Worm (Caenorhabditis elegans) whole organism, midembryonic: ENCODE measurements around the gene C17H11.2.

Source experiments
- T22C8.4 ChIP-seq: fragments of 200-800 bp; sonication (Bioruptor generic); IDR thresholded peaks from 2 replicates; pipeline ENCODE4 v1.3.6; 2022; ENCODE audit warnings: missing genetic modification characterization, missing compliant biosample characterization
- cog-1 ChIP-seq: sonication (generic microtip); optimal IDR thresholded peaks from 2 replicates; lab custom pipeline; 2016; ENCODE audit warnings: missing genetic modification characterization, missing compliant biosample characterization
- flt-1 ChIP-seq: fragments of 200-800 bp; sonication (Bioruptor generic); IDR thresholded peaks from 2 replicates; pipeline ENCODE4 v1.3.6; 2022; ENCODE audit warnings: missing genetic modification characterization, missing compliant biosample characterization
- klf-2 ChIP-seq: fragments of 200-800 bp; sonication (Bioruptor generic); conservative IDR thresholded peaks from 2 replicates; pipeline ENCODE4 v1.3.6; 2022; ENCODE audit warnings: missing genetic modification reagents, missing genetic modification characterization, missing compliant biosample characterization
- med-1 ChIP-seq: sonication (generic microtip); optimal IDR thresholded peaks from 2 replicates; lab custom pipeline; 2017; ENCODE audit warnings: missing genetic modification characterization, mild to moderate bottlenecking, missing compliant biosample characterization, antibody characterized with exemption, missing genetic modification reagents; ENCODE audit not compliant: insufficient read depth
- ref-1 ChIP-seq: fragments of 200-800 bp; sonication (Bioruptor generic); conservative IDR thresholded peaks from 2 replicates; pipeline ENCODE4 v1.3.6; 2022; ENCODE audit warnings: missing genetic modification reagents, missing genetic modification characterization, missing compliant biosample characterization
- tab-1 ChIP-seq: fragments of 200-800 bp; sonication (Bioruptor generic); IDR thresholded peaks from 2 replicates; pipeline ENCODE4 v1.3.6; 2022; ENCODE audit warnings: missing genetic modification characterization, missing compliant biosample characterization
- ztf-23 ChIP-seq: fragments of 200-800 bp; sonication (Bioruptor generic); IDR thresholded peaks from 2 replicates; pipeline ENCODE4 v1.3.6; 2022; ENCODE audit warnings: missing genetic modification reagents, missing genetic modification characterization, missing compliant biosample characterization
- ztf-29 ChIP-seq: fragments of 200-800 bp; sonication (Bioruptor generic); IDR thresholded peaks from 2 replicates; pipeline ENCODE4 v1.3.6; 2022; ENCODE audit warnings: missing genetic modification reagents, missing genetic modification characterization, missing compliant biosample characterization

The C17H11.2 gene

DNA sequence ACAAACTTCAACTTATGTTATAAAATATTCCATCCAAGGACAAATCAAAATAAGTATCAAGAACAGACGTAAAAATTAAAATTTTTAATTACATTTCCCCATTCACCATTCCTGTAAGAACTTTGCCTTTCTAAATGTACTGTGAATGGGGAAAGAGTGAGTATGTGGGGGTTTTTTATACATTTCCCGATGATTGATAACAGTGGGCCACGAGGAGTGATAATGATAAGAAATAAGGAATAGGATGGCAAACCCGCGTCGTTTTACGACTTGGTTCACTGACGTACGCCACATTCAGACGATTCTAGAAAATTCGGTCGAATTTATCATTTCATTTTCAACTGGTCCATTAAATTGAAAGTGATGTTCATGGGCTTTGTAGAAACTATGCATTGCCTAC is 41.3 kb downstream of the C17H11.2 start, which contains the start of gene cdd-1:
Gene cdd-1 (minus strand): TSS at position 151 of the 400 bp plus-strand sequence.
- TF ChIP-seq T22C8.4 (GFP tag; lab: Robert Waterston, UW) (no peak), cog-1 (tag; lab: Kevin White, UChicago) (no peak), tab-1 (no peak), klf-2 (GFP tag; lab: Robert Waterston, UW) (no peak), ztf-29 (GFP tag; lab: Robert Waterston, UW) (no peak), ztf-23 (GFP tag; lab: Robert Waterston, UW) (no peak), med-1 (GFP tag; lab: Kevin White, UChicago) (no peak), flt-1 (GFP tag; lab: Robert Waterston, UW) (no peak), ref-1 (GFP tag; lab: Robert Waterston, UW) (no peak)

DNA sequence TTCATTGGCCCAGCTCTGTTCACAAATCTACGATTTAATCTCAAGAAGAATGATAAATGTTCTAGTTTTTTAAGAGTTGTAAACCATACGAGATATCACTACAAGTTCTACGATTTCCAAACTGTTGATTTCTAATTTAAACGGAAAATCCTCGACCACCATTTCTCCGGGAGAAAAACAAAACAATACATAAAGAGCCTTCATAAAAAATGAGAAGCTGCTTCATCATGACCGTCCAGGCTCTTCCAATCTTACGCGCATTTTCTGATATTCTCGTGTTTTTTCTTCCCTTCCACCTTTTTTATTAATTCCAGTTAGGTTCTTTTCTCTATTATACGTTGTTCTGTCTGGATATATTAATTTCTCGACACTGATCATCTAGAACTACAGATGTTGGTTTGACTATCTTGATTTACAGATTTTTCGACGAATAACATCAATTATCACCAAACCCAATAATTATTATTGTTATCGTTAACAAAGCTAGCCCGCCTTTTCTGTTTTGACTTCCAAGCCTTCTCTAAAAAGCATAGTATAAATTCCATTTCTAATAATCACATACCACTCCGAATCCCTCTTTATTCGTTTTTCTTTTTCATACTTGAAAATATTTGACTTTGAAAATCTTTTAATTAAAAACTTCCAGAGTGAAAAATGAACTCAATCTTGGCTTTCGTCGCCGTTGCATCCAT is 44.8 kb downstream of the C17H11.2 start, which contains the start of gene C47D2.1:
Gene C47D2.1 (plus strand): TSS at position 642 of the 692 bp plus-strand sequence.
- TF ChIP-seq ztf-29 (GFP tag; lab: Robert Waterston, UW) (no peak), tab-1 (no peak), klf-2 (GFP tag; lab: Robert Waterston, UW) (no peak), ztf-23 (GFP tag; lab: Robert Waterston, UW) (no peak), flt-1 (GFP tag; lab: Robert Waterston, UW) (no peak), cog-1 (tag; lab: Kevin White, UChicago) (no peak), T22C8.4 (GFP tag; lab: Robert Waterston, UW) (no peak), med-1 (GFP tag; lab: Kevin White, UChicago) (no peak), ref-1 (GFP tag; lab: Robert Waterston, UW) (no peak)

DNA sequence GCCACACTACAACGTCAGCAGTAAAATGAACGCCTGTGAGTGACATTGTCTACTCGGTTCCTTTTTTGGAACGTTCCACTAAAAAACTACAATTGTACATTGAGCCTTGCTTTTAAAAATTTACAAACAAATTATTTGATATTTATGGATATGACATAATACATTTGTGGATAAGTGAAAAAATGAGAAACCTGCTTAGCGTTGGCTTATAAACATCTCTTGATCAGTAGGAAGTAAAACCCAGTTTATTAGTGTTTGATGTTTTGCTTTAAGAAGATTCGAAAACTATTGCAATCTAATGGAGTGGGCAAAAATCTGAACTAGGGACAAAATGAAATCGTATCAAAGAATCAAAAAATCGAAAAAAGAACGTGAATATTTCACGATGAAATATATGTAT is 47.2 kb downstream of the C17H11.2 start:
- TF ChIP-seq tab-1: no peak
- no peak for TF ChIP-seq T22C8.4 (GFP tag; lab: Robert Waterston, UW)
- no peak for TF ChIP-seq ztf-23 (GFP tag; lab: Robert Waterston, UW)
- TF ChIP-seq flt-1 (GFP tag; lab: Robert Waterston, UW): no peak
- TF ChIP-seq cog-1 (tag; lab: Kevin White, UChicago): no peak
- TF ChIP-seq ref-1 (GFP tag; lab: Robert Waterston, UW): no peak
- no peak for TF ChIP-seq ztf-29 (GFP tag; lab: Robert Waterston, UW)
- no peak for TF ChIP-seq klf-2 (GFP tag; lab: Robert Waterston, UW)
- no peak for TF ChIP-seq med-1 (GFP tag; lab: Kevin White, UChicago)

DNA sequence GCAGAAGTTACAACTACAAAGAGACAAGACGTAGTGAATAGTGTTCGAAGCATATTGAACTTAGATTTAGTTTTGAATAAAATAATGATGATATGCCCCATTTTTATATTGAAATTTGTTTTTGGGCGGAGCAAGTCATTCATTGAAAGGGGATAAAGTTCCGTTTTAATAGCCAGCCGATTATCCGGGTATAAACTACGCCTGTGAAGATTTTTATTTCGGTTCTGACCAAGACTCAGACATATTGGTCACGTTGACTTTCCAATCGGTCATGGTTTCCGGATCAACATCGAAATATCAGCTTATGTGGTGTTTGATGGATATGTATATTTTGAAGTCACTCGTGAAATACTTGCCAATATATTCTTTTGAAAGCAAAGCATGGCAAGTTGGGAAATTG is 48.9 kb downstream of the C17H11.2 start, which contains the start of gene K02A6.4:
Gene K02A6.4 (minus strand): TSS at position 101 of the 400 bp plus-strand sequence.
- TF ChIP-seq ztf-29 (GFP tag; lab: Robert Waterston, UW): no peak
- TF ChIP-seq tab-1: no peak
- no peak for TF ChIP-seq ztf-23 (GFP tag; lab: Robert Waterston, UW)
- no peak for TF ChIP-seq ref-1 (GFP tag; lab: Robert Waterston, UW)
- TF ChIP-seq cog-1 (tag; lab: Kevin White, UChicago): no peak
- TF ChIP-seq klf-2 (GFP tag; lab: Robert Waterston, UW): no peak
- TF ChIP-seq T22C8.4 (GFP tag; lab: Robert Waterston, UW): no peak
- TF ChIP-seq flt-1 (GFP tag; lab: Robert Waterston, UW): no peak
- TF ChIP-seq med-1 (GFP tag; lab: Kevin White, UChicago): no peak

DNA sequence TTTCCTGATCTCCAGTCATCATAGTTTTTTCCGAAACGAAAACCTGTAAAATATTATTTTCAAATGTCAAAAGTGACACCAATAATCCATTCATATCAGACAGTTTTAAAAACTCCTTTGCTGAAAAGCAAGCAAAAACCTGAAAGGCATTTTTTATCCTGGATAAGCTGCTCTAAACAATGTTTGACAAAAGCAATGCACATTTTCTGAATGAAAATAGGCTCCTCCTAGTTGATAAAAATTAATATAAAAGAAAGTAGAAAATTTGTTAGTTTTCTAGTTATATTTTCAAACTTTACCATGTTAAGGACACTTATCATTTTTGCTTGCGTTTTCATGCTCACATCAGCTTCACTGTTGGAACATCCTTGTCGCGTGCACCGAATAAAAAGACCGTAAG is 49.7 kb downstream of the C17H11.2 start, which contains the start of gene K02A6.1:
Gene K02A6.1 (plus strand): TSS at position 301 of the 400 bp plus-strand sequence.
- TF ChIP-seq tab-1 (no peak), cog-1 (tag; lab: Kevin White, UChicago) (no peak)
